Worm (Caenorhabditis elegans): Measurements from ENCODE around the gene sams-1.

Gene sams-1

ce11 chrX:11948184-11948894 lies 17.4 kb upstream of the sams-1 start, which contains the start of gene lsd-1:
lsd-1 (plus strand) TSS chrX:11948844.
- TF ChIP-seq hpl-2 (GFP tag; optimal IDR thresholded peaks at IDR 0.05) (no peak), blmp-1 (tag; optimal IDR thresholded peaks at IDR 0.05) (no peak), mef-2 (tag; optimal IDR thresholded peaks at IDR 0.05) (no peak), sup-37 (GFP tag; optimal IDR thresholded peaks at IDR 0.05) (no peak), C16A3.4 (tag; optimal IDR thresholded peaks at IDR 0.05) (peak; percentile 28), nhr-28 (tag; optimal IDR thresholded peaks at IDR 0.05) (no peak), unc-62 (GFP tag; optimal IDR thresholded peaks at IDR 0.05) (no peak), nhr-84 (tag; optimal IDR thresholded peaks at IDR 0.05) (no peak), rnt-1 (tag; optimal IDR thresholded peaks at IDR 0.05) (peak; percentile 60), ztf-11 (tag; optimal IDR thresholded peaks at IDR 0.05) (no peak), egl-27 (tag; optimal IDR thresholded peaks at IDR 0.05) (no peak), ceh-88 (GFP tag; IDR thresholded peaks at IDR 0.05) (no peak), ceh-82 (tag; optimal IDR thresholded peaks at IDR 0.05) (peak in 1 of 3 experiments; percentile 5), aly-2 (tag; optimal IDR thresholded peaks at IDR 0.05) (no peak), ces-1 (GFP tag; optimal IDR thresholded peaks at IDR 0.05) (no peak), vab-15 (tag; optimal IDR thresholded peaks at IDR 0.05) (no peak), lir-3 (tag; optimal IDR thresholded peaks at IDR 0.05; ENCODE audit: poor library complexity) (no peak), hlh-4 (tag; optimal IDR thresholded peaks at IDR 0.05) (no peak), fkh-4 (tag; optimal IDR thresholded peaks at IDR 0.05; ENCODE audit: borderline replicate concordance) (no peak), snpc-4 (tag; optimal IDR thresholded peaks at IDR 0.05) (no peak), efl-3 (GFP tag; optimal IDR thresholded peaks at IDR 0.05) (no peak), pqm-1 (tag; optimal IDR thresholded peaks at IDR 0.05) (no peak), nhr-12 (tag; optimal IDR thresholded peaks at IDR 0.05) (no peak), F16B12.6 (tag; optimal IDR thresholded peaks at IDR 0.05) (peak; percentile 92), ceh-8 (GFP tag; optimal IDR thresholded peaks at IDR 0.05) (no peak), dsc-1 (tag; optimal IDR thresholded peaks at IDR 0.05) (peak; percentile 16), dpl-1 (GFP tag; optimal IDR thresholded peaks at IDR 0.05) (peak in 2 of 3 experiments; percentile 28 to 32), lsy-2 (tag; optimal IDR thresholded peaks at IDR 0.05) (no peak), unc-86 (tag; optimal IDR thresholded peaks at IDR 0.05) (no peak), mdl-1 (tag; optimal IDR thresholded peaks at IDR 0.05) (no peak), mep-1 (tag; optimal IDR thresholded peaks at IDR 0.05) (no peak), nhr-85 (tag) (peak; percentile 68), unc-130 (tag; optimal IDR thresholded peaks at IDR 0.05) (no peak), xbp-1 (tag; optimal IDR thresholded peaks at IDR 0.05) (peak; percentile 10), aha-1 (tag; optimal IDR thresholded peaks at IDR 0.05) (no peak), nhr-90 (tag; optimal IDR thresholded peaks at IDR 0.05; ENCODE audit: poor library complexity) (peak; percentile 8), C04F5.9 (tag; optimal IDR thresholded peaks at IDR 0.05) (no peak), tbx-2 (tag; optimal IDR thresholded peaks at IDR 0.05) (peak; percentile 21), C34B4.2 (tag; optimal IDR thresholded peaks at IDR 0.05) (no peak), fos-1 (tag; optimal IDR thresholded peaks at IDR 0.05) (no peak), snu-23 (GFP tag; optimal IDR thresholded peaks at IDR 0.05) (no peak), skn-1 (tag; optimal IDR thresholded peaks at IDR 0.05) (no peak), nhr-237 (tag; optimal IDR thresholded peaks at IDR 0.05) (no peak), irx-1 (tag; optimal IDR thresholded peaks at IDR 0.05) (no peak), grh-1 (GFP tag; IDR thresholded peaks at IDR 0.05) (no peak), efl-1 (optimal IDR thresholded peaks at IDR 0.05) (peak; percentile 22 to 23), efl-1 (GFP tag; optimal IDR thresholded peaks at IDR 0.05 in 1 of 2) (peak in 1 of 2 experiments; percentile 4), lin-35 (GFP tag; optimal IDR thresholded peaks at IDR 0.05) (peak; percentile 29 to 56), fkh-10 (GFP tag; optimal IDR thresholded peaks at IDR 0.05) (no peak), lin-14 (GFP tag; optimal IDR thresholded peaks at IDR 0.05) (no peak), tlp-1 (tag; optimal IDR thresholded peaks at IDR 0.05) (no peak), ama-1 (optimal IDR thresholded peaks at IDR 0.05) (no peak), nhr-20 (tag; optimal IDR thresholded peaks at IDR 0.05) (no peak), elt-3 (tag; optimal IDR thresholded peaks at IDR 0.05) (no peak)

Data from whole organism, L1 larva.